In the genomic region with DNA sequence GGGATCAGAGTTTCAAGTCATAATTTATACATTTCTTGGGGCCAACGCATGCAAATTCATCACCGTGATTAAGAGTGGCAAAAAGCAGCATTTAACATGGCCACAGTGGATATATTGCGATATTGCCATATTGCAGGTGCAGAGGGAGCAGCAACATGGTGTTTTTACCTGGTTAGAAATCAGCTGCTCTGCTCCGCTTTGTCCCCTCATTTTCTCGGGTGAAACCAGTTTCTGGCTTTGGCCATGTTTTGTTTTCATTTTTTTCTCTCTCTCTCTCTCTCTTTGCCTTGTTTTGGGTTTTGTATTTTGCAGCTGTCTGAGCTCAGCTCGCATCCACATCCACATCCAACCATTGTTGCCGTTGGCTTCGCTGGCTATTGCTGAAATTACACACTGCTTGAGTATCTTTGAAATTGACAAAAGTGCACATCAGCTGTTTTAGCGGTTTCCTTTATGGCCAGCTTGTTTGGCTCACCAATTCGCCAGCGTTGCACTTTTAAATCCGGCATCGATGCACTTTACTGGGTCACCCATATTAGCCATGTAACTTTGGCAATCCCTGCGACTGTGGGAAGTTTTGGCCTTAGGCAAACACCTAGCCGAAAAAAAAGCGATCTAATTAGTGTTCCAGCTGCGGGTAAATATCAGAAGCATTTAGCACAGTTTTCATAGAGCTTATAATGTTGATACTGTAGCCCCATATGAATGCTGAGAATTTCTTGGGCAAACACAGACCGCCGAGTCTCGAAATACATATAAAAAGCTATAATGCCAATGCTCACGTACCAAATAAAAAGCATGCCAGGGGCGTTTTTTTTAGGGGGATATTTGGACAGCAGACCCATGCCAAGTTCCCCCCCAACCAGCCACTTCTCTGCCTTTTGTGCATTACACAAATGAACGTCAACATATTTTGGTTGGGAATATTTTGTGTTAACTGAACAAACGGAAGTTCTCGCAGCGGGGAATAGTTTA, we compare ENCODE assay signal across 1 fruit fly cellular context.
TF ChIP-seq lines count a peak whose summit lies in the region.

No protein-coding gene starts in this region.

TF ChIP-seq in whole organism, embryonic, 481 proteins besides CTCF, POLR2A, EP300 and RAD21 (continued from another document):
- TF ChIP-seq mirr (GFP tag; optimal IDR thresholded peaks at IDR 0.05; lab: Kevin White, UChicago) (no peak), Sin3A (optimal IDR thresholded peaks at IDR 0.05; lab: Kevin White, UChicago) (no peak), CG12299 (tag; optimal IDR thresholded peaks at IDR 0.05; lab: Kevin White, UChicago) (no peak), CG30020 (tag; optimal IDR thresholded peaks at IDR 0.05; lab: Kevin White, UChicago) (no peak), CG10366 (GFP tag; IDR thresholded peaks at IDR 0.05; lab: Robert Waterston, UW) (no peak), ac (GFP tag; optimal IDR thresholded peaks at IDR 0.05; lab: Kevin White, UChicago) (peak; percentile 89), CG11723 (GFP tag; optimal IDR thresholded peaks at IDR 0.05; lab: Kevin White, UChicago) (no peak), CG12744 (GFP tag; optimal IDR thresholded peaks at IDR 0.05; lab: Kevin White, UChicago) (no peak), Doc2 (GFP tag; IDR thresholded peaks at IDR 0.05; lab: Robert Waterston, UW) (no peak), Optix (GFP tag; IDR thresholded peaks at IDR 0.05; lab: Robert Waterston, UW) (no peak), jumu (GFP tag; optimal IDR thresholded peaks at IDR 0.05; lab: Kevin White, UChicago) (peak; percentile 4), sens (GFP tag; lab: Kevin White, UChicago) (peak; percentile 38), CG2712 (tag; optimal IDR thresholded peaks at IDR 0.05; lab: Kevin White, UChicago) (no peak), CG11695 (GFP tag; IDR thresholded peaks at IDR 0.05; lab: Robert Waterston, UW) (no peak), CG8281 (tag; optimal IDR thresholded peaks at IDR 0.05; lab: Kevin White, UChicago) (peak; percentile 81), CG7839 (tag; optimal IDR thresholded peaks at IDR 0.05; lab: Kevin White, UChicago) (no peak), CG34376 (GFP tag; optimal IDR thresholded peaks at IDR 0.05; lab: Kevin White, UChicago) (no peak), CG4854 (GFP tag; optimal IDR thresholded peaks at IDR 0.05; lab: Kevin White, UChicago) (no peak), CG4360 (GFP tag; IDR thresholded peaks at IDR 0.05; lab: Robert Waterston, UW) (no peak), p53 (GFP tag; optimal IDR thresholded peaks at IDR 0.05; lab: Kevin White, UChicago) (no peak), CG13624 (GFP tag; optimal IDR thresholded peaks at IDR 0.05; lab: Kevin White, UChicago) (no peak), CG10267 (tag; optimal IDR thresholded peaks at IDR 0.05; lab: Kevin White, UChicago) (no peak), lola (GFP tag; optimal IDR thresholded peaks at IDR 0.05; lab: Kevin White, UChicago) (no peak), az2 (GFP tag; optimal IDR thresholded peaks at IDR 0.05; lab: Kevin White, UChicago) (no peak), sqz (GFP tag; optimal IDR thresholded peaks at IDR 0.05; lab: Kevin White, UChicago) (no peak), CG11247 (GFP tag; IDR thresholded peaks at IDR 0.05; lab: Robert Waterston, UW) (no peak), CG9727 (GFP tag; optimal IDR thresholded peaks at IDR 0.05; lab: Kevin White, UChicago) (no peak), pho (GFP tag; optimal IDR thresholded peaks at IDR 0.05; lab: Kevin White, UChicago) (no peak), caup (GFP tag; optimal IDR thresholded peaks at IDR 0.05; lab: Kevin White, UChicago; ENCODE audit: severe bottlenecking) (no peak), CG10959 (GFP tag; IDR thresholded peaks at IDR 0.05; lab: Robert Waterston, UW) (no peak; the same call in 1 of the 2 replicates), schlank (tag; optimal IDR thresholded peaks at IDR 0.05; lab: Kevin White, UChicago) (no peak), CG17612 (GFP tag; IDR thresholded peaks at IDR 0.05; lab: Robert Waterston, UW) (peak; percentile 22; the same call in 1 of the 2 replicates), Ets65A (GFP tag; lab: Kevin White, UChicago) (peak; percentile 50), CG6254 (GFP tag; optimal IDR thresholded peaks at IDR 0.05; lab: Kevin White, UChicago) (no peak), ttk (GFP tag; IDR thresholded peaks at IDR 0.05; lab: Robert Waterston, UW) (no peak), nom (GFP tag; optimal IDR thresholded peaks at IDR 0.05; lab: Kevin White, UChicago) (peak; percentile 83), Atf3 (GFP tag; optimal IDR thresholded peaks at IDR 0.05; lab: Kevin White, UChicago) (no peak), pnt (GFP tag; optimal IDR thresholded peaks at IDR 0.05; lab: Kevin White, UChicago) (no peak), CG14441 (GFP tag; IDR thresholded peaks at IDR 0.05; lab: Robert Waterston, UW) (no peak), shn (GFP tag; optimal IDR thresholded peaks at IDR 0.05; lab: Kevin White, UChicago) (no peak), CG9932 (GFP tag; IDR thresholded peaks at IDR 0.05; lab: Robert Waterston, UW) (peak; percentile 32; the same call in 1 of the 2 replicates), CG18599 (GFP tag; optimal IDR thresholded peaks at IDR 0.05; lab: Kevin White, UChicago) (peak; percentile 15), Hr3 (GFP tag; optimal IDR thresholded peaks at IDR 0.05; lab: Kevin White, UChicago) (no peak), eyg (GFP tag; optimal IDR thresholded peaks at IDR 0.05; lab: Kevin White, UChicago) (no peak), CG10209 (GFP tag; optimal IDR thresholded peaks at IDR 0.05; lab: Kevin White, UChicago) (peak; percentile 4), CG32532 (GFP tag; IDR thresholded peaks at IDR 0.05; lab: Robert Waterston, UW) (0 out of 2 replicates have a peak, but pooled peaks have one; percentile 26), sd (tag; optimal IDR thresholded peaks at IDR 0.05; lab: Kevin White, UChicago) (peak; percentile 81), CG34224 (GFP tag; IDR thresholded peaks at IDR 0.05; lab: Robert Waterston, UW; ENCODE audit: partially characterized antibody) (no peak), sisA (GFP tag; IDR thresholded peaks at IDR 0.05; lab: Robert Waterston, UW) (no peak), Dad (GFP tag; optimal IDR thresholded peaks at IDR 0.05; lab: Kevin White, UChicago) (no peak), CG4820 (GFP tag; optimal IDR thresholded peaks at IDR 0.05; lab: Kevin White, UChicago) (no peak), hb (GFP tag; IDR thresholded peaks at IDR 0.05; lab: Robert Waterston, UW; ENCODE audit: partially characterized antibody) (no peak), gfzf (GFP tag; optimal IDR thresholded peaks at IDR 0.05; lab: Kevin White, UChicago) (no peak), CG6854 (GFP tag; optimal IDR thresholded peaks at IDR 0.05; lab: Kevin White, UChicago) (no peak), CG13287 (GFP tag; IDR thresholded peaks at IDR 0.05; lab: Robert Waterston, UW; ENCODE audit: partially characterized antibody) (no peak), exex (tag; optimal IDR thresholded peaks at IDR 0.05; lab: Kevin White, UChicago) (no peak), bsh (GFP tag; optimal IDR thresholded peaks at IDR 0.05; lab: Kevin White, UChicago) (peak in 1 of 2 experiments; percentile 33), MTF-1 (GFP tag; optimal IDR thresholded peaks at IDR 0.05; lab: Kevin White, UChicago; ENCODE audit: borderline replicate concordance) (peak; percentile 6), CG10431 (GFP tag; optimal IDR thresholded peaks at IDR 0.05; lab: Kevin White, UChicago) (peak; percentile 43), zfh1 (GFP tag; IDR thresholded peaks at IDR 0.05; lab: Robert Waterston, UW) (0 out of 3 replicates have a peak, but pooled peaks have one; percentile 27), luna (GFP tag; optimal IDR thresholded peaks at IDR 0.05; lab: Kevin White, UChicago) (no peak), kah (GFP tag; optimal IDR thresholded peaks at IDR 0.05; lab: Kevin White, UChicago) (no peak), CG1792 (GFP tag; optimal IDR thresholded peaks at IDR 0.05; lab: Kevin White, UChicago) (no peak), CG9609 (GFP tag; optimal IDR thresholded peaks at IDR 0.05; lab: Kevin White, UChicago) (no peak), ci (GFP tag; IDR thresholded peaks at IDR 0.05; lab: Robert Waterston, UW) (0 out of 3 replicates have a peak, but pooled peaks have one; percentile 28), prd (optimal IDR thresholded peaks at IDR 0.05; lab: Kevin White, UChicago) (no peak), prd (GFP tag; IDR thresholded peaks at IDR 0.05; lab: Robert Waterston, UW) (no peak), TFAM (GFP tag; optimal IDR thresholded peaks at IDR 0.05; lab: Kevin White, UChicago) (no peak), kni (GFP tag; optimal IDR thresholded peaks at IDR 0.05; lab: Kevin White, UChicago) (peak; percentile 43), corto (GFP tag; optimal IDR thresholded peaks at IDR 0.05; lab: Kevin White, UChicago) (no peak), CG15514 (GFP tag; optimal IDR thresholded peaks at IDR 0.05; lab: Kevin White, UChicago) (no peak), sens-2 (GFP tag; IDR thresholded peaks at IDR 0.05; lab: Robert Waterston, UW) (no peak), CG15479 (GFP tag; optimal IDR thresholded peaks at IDR 0.05; lab: Kevin White, UChicago) (no peak), sc (optimal IDR thresholded peaks at IDR 0.05; lab: Kevin White, UChicago) (no peak), sc (GFP tag; optimal IDR thresholded peaks at IDR 0.05; lab: Kevin White, UChicago) (no peak), CG10147 (GFP tag; optimal IDR thresholded peaks at IDR 0.05; lab: Kevin White, UChicago) (no peak), Dref (GFP tag; IDR thresholded peaks at IDR 0.05; lab: Robert Waterston, UW) (no peak), Camta (GFP tag; optimal IDR thresholded peaks at IDR 0.05; lab: Kevin White, UChicago) (no peak), CG8359 (GFP tag; optimal IDR thresholded peaks at IDR 0.05; lab: Kevin White, UChicago; ENCODE audit: borderline replicate concordance) (no peak), al (GFP tag; IDR thresholded peaks at IDR 0.05; lab: Robert Waterston, UW) (no peak), Aef1 (GFP tag; IDR thresholded peaks at IDR 0.05; lab: Robert Waterston, UW) (no peak), phol (tag; optimal IDR thresholded peaks at IDR 0.05; lab: Kevin White, UChicago) (peak; percentile 8), CG7745 (tag; optimal IDR thresholded peaks at IDR 0.05; lab: Kevin White, UChicago) (no peak), CG6175 (GFP tag; IDR thresholded peaks at IDR 0.05; lab: Robert Waterston, UW) (no peak), CG8944 (GFP tag; optimal IDR thresholded peaks at IDR 0.05; lab: Kevin White, UChicago) (no peak), lov (optimal IDR thresholded peaks at IDR 0.05; lab: Kevin White, UChicago) (no peak), lov (GFP tag; IDR thresholded peaks at IDR 0.05; lab: Robert Waterston, UW) (no peak), Dek (tag; optimal IDR thresholded peaks at IDR 0.05; lab: Kevin White, UChicago) (peak; percentile 2), grau (tag; optimal IDR thresholded peaks at IDR 0.05; lab: Kevin White, UChicago) (no peak), CG9437 (GFP tag; optimal IDR thresholded peaks at IDR 0.05; lab: Kevin White, UChicago) (no peak), pita (GFP tag; optimal IDR thresholded peaks at IDR 0.05; lab: Kevin White, UChicago) (no peak), CG34422 (GFP tag; IDR thresholded peaks at IDR 0.05; lab: Robert Waterston, UW) (no peak), z (GFP tag; IDR thresholded peaks at IDR 0.05; lab: Robert Waterston, UW) (no peak), ssp (GFP tag; IDR thresholded peaks at IDR 0.05; lab: Robert Waterston, UW) (no peak), CG1603 (tag; optimal IDR thresholded peaks at IDR 0.05; lab: Kevin White, UChicago) (no peak), CG2120 (GFP tag; optimal IDR thresholded peaks at IDR 0.05; lab: Kevin White, UChicago) (peak; percentile 1), crp (GFP tag; optimal IDR thresholded peaks at IDR 0.05; lab: Kevin White, UChicago) (no peak), B-H1 (GFP tag; IDR thresholded peaks at IDR 0.05; lab: Robert Waterston, UW) (no peak), CG3847 (GFP tag; IDR thresholded peaks at IDR 0.05; lab: Robert Waterston, UW) (no peak), CG13424 (tag; optimal IDR thresholded peaks at IDR 0.05; lab: Kevin White, UChicago) (no peak), CG11696 (GFP tag; IDR thresholded peaks at IDR 0.05; lab: Robert Waterston, UW) (no peak)
TF ChIP-seq in whole organism, embryonic: peak in this region for 50.
